Worm (Caenorhabditis elegans): Measurements from ENCODE around the gene C13A2.7.

DNA sequence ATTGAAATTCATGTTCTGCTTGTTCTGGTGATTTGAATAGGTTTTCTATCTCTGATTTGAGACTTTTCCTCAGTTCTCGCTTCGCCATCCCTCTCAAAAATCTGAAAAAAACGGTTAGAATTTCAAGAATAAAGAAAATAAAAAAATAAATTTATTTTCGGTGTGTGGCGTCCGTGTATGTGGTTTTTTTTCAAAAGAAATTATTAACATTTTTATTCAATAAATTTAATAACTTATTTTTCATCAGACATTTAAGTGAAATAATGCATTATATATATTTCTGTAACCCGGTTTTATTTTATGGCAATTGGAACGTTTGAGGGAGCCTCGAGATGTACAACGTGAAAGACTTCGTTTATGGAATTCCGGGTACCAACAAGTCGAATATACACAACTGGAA, 31.4 kb upstream of the C13A2.7 start, which contains the start of gene C05C8.5:
- TF ChIP-seq ets-4 (GFP tag; optimal IDR thresholded peaks at IDR 0.05) (no peak), B0019.2 (GFP tag; conservative IDR thresholded peaks at IDR 0.05) (no peak), somi-1 (GFP tag; optimal IDR thresholded peaks at IDR 0.05) (no peak), unc-62 (GFP tag; optimal IDR thresholded peaks at IDR 0.05) (no peak), rec-8 (tag; optimal IDR thresholded peaks at IDR 0.05) (no peak), madf-8 (GFP tag; conservative IDR thresholded peaks at IDR 0.05) (no peak), sea-2 (GFP tag; IDR thresholded peaks at IDR 0.05) (no peak), zfh-2 (GFP tag; conservative IDR thresholded peaks at IDR 0.05) (no peak)

Data from whole organism, young adult.